Fruit fly (Drosophila melanogaster): ENCODE data around the gene Fur1.

DNA sequence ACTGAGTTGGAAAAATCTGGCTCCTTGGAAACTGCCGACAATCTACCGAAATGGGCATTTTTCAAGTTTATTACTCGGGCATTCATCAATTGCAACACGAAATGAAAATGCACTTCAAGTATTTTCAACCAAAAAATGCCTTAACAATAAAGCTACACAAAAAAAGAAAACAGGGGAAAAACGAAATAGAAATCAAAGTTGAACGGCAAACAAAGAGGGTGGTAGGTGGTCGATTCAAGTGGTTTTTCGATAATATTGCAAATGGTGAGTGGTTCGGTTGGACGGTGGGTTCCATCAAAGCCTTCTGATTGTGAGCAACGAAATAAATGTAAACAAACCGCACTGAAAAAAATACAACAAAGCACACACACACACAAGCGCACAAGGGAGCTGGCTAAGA is 6.7 kb downstream of the Fur1 start:
- TF ChIP-seq CG8478 (optimal IDR thresholded peaks at IDR 0.05) (no peak), EcR (GFP tag; optimal IDR thresholded peaks at IDR 0.05) (no peak), psq (optimal IDR thresholded peaks at IDR 0.05) (no peak), usp (GFP tag; optimal IDR thresholded peaks at IDR 0.05) (no peak), Dll (optimal IDR thresholded peaks at IDR 0.05) (no peak)

Measured in whole organism.